Fruit fly (Drosophila melanogaster): ENCODE results near the gene CG7377.

CG7377 gene

dm6 chr3L:11586794-11587462, 2.6 kb upstream of the CG7377 start:
- TF ChIP-seq pad (GFP tag; optimal IDR thresholded peaks at IDR 0.05) (peak; percentile 85), CG5204 (GFP tag; optimal IDR thresholded peaks at IDR 0.05) (no peak), ovo (GFP tag; optimal IDR thresholded peaks at IDR 0.05) (peak; percentile 96)

DNA sequence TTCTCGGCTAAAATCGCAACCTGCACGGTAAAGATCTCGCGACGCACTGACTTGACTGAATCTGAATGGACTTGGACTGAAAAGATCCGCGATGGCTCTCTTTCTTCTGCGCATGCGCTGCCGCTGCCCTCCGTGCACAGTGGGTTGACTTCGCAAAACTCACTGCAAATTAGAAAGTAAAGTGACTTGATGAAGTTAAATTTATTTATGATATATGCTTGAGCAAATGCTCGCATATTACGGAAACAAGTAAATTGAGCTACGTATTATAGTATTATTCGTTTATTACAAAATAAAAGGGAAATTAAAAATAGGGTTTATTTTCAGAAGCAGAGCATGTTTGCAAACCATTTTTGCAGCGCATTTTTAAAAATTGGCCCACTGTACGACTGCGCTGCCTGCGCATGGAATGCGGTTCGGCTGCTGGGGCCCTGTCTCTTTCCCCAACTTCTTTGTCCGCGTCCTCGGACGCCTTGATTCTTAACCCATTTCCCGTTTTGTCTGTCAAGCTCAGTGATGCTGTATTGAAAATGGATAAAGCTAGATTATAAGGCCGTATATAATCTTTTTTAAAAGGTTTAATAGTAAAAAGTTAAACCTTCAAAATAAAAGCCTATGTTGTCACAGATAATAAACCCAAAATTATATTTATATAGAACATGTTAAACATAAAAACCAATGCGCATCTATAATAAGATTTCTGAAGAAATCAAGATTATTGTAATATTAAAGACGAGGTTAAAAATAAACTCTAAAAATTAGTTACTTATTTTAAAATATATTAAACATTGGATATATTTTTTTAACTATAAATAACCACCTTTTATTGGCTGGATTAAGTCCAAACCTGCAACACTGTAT, 1.5 kb upstream of the CG7377 start, which contains the start of gene rt:
rt (minus strand) TSS at position 51 of the 861 bp plus-strand sequence.
- TF ChIP-seq CG7045 (GFP tag; optimal IDR thresholded peaks at IDR 0.05) (peak; percentile 31), tj (GFP tag; optimal IDR thresholded peaks at IDR 0.05) (no peak), CG5204 (GFP tag; optimal IDR thresholded peaks at IDR 0.05) (no peak), pad (GFP tag; optimal IDR thresholded peaks at IDR 0.05) (peak; percentile 75), Hr96 (GFP tag; optimal IDR thresholded peaks at IDR 0.05) (peak; percentile 10)

DNA sequence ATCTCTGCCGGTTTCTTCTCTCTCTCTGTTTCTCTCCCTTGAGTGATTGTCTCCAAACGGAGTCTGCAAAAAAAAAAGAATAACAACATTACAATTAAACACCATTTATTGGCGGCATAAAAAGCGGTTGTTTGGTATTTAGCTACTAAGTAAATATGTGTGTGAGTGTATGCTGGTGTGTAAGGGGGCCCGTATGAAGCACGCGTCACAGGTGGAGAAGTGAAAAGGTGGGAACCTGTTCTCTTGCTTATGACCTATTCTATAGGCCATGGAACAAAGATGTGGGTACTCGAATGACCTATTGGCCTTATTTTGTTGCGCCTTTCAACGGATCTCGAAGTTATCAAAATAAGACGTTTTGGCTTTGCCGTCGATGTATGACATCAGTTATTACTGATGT, 901 bp upstream of the CG7377 start:
- TF ChIP-seq CG5204 (GFP tag; optimal IDR thresholded peaks at IDR 0.05) (no peak), CG14711 (tag; optimal IDR thresholded peaks at IDR 0.05) (no peak), toe (GFP tag; optimal IDR thresholded peaks at IDR 0.05) (no peak), CG11617 (GFP tag; optimal IDR thresholded peaks at IDR 0.05) (no peak), cic (GFP tag; optimal IDR thresholded peaks at IDR 0.05) (no peak), CG12768 (GFP tag; optimal IDR thresholded peaks at IDR 0.05) (no peak), kay (GFP tag; ENCODE audit: borderline replicate concordance) (no peak), Crg-1 (GFP tag; optimal IDR thresholded peaks at IDR 0.05) (no peak), Mnt (GFP tag; optimal IDR thresholded peaks at IDR 0.05) (no peak), cnc (optimal IDR thresholded peaks at IDR 0.05) (no peak), ovo (GFP tag; optimal IDR thresholded peaks at IDR 0.05) (no peak), bab1 (GFP tag; optimal IDR thresholded peaks at IDR 0.05) (no peak), tj (GFP tag; optimal IDR thresholded peaks at IDR 0.05) (no peak), CG7101 (tag; optimal IDR thresholded peaks at IDR 0.05) (no peak)

dm6 chr3L:11591131-11591530, 1.6 kb downstream of the CG7377 start, which contains the start of gene CG33268:
Gene CG33268 (minus strand): TSS chr3L:11591231.
- TF ChIP-seq CG7045 (GFP tag; optimal IDR thresholded peaks at IDR 0.05), result no peak
- no peak for TF ChIP-seq pad (GFP tag; optimal IDR thresholded peaks at IDR 0.05)
- TF ChIP-seq kay (GFP tag; ENCODE audit: borderline replicate concordance), result no peak
- no peak for TF ChIP-seq CG11617 (GFP tag; optimal IDR thresholded peaks at IDR 0.05)
- TF ChIP-seq CG1620 (GFP tag; optimal IDR thresholded peaks at IDR 0.05), result no peak
- no peak for TF ChIP-seq CG14711 (tag; optimal IDR thresholded peaks at IDR 0.05)
- TF ChIP-seq Hr96 (GFP tag; optimal IDR thresholded peaks at IDR 0.05), result no peak
- TF ChIP-seq cic (GFP tag; optimal IDR thresholded peaks at IDR 0.05), result no peak
- no peak for TF ChIP-seq tj (GFP tag; optimal IDR thresholded peaks at IDR 0.05)
- TF ChIP-seq CG12768 (GFP tag; optimal IDR thresholded peaks at IDR 0.05), result no peak
- TF ChIP-seq Clk (GFP tag; optimal IDR thresholded peaks at IDR 0.05), result no peak
- TF ChIP-seq CG7101 (tag; optimal IDR thresholded peaks at IDR 0.05), result no peak
- no peak for TF ChIP-seq Mnt (GFP tag; optimal IDR thresholded peaks at IDR 0.05)
- no peak for TF ChIP-seq CG33017 (tag; optimal IDR thresholded peaks at IDR 0.05)
- no peak for TF ChIP-seq bab1 (GFP tag; optimal IDR thresholded peaks at IDR 0.05)
- TF ChIP-seq toe (GFP tag; optimal IDR thresholded peaks at IDR 0.05), result no peak

DNA sequence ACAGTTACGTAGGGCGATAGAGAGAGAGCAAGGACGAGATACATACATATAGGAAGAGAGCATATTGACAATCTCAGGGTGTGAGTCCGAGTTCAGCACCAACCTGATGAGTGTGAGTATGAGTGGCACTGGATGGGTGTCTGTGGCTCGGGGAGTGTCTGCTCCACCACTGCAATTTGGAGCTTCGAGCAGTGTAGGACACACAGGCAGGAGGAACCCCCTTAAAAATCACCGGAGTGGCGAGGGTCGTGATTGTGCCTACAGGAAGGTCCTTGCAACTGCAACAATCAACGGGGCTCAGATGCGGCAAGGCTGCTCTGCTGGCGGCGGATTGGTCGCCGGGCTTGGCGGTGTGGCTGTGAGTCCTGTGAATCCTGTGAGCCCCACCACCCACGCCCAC, 2.3 kb downstream of the CG7377 start:
- TF ChIP-seq tj (GFP tag; optimal IDR thresholded peaks at IDR 0.05) (no peak), Crg-1 (GFP tag; optimal IDR thresholded peaks at IDR 0.05) (no peak), CG5204 (GFP tag; optimal IDR thresholded peaks at IDR 0.05) (no peak), pad (GFP tag; optimal IDR thresholded peaks at IDR 0.05) (no peak), CG12768 (GFP tag; optimal IDR thresholded peaks at IDR 0.05) (no peak), Mnt (GFP tag; optimal IDR thresholded peaks at IDR 0.05) (no peak), CG14711 (tag; optimal IDR thresholded peaks at IDR 0.05) (no peak), Clk (GFP tag; optimal IDR thresholded peaks at IDR 0.05) (no peak), CG7045 (GFP tag; optimal IDR thresholded peaks at IDR 0.05) (no peak), bab1 (GFP tag; optimal IDR thresholded peaks at IDR 0.05) (no peak), toe (GFP tag; optimal IDR thresholded peaks at IDR 0.05) (no peak), CG7101 (tag; optimal IDR thresholded peaks at IDR 0.05) (no peak), cic (GFP tag; optimal IDR thresholded peaks at IDR 0.05) (no peak), kay (GFP tag; ENCODE audit: borderline replicate concordance) (no peak)

dm6 chr3L:11593778-11594177, 4.3 kb downstream of the CG7377 start:
- peak; percentile 22 for TF ChIP-seq CG11617 (GFP tag; optimal IDR thresholded peaks at IDR 0.05)
- no peak for TF ChIP-seq Mnt (GFP tag; optimal IDR thresholded peaks at IDR 0.05)
- TF ChIP-seq CG14711 (tag; optimal IDR thresholded peaks at IDR 0.05), result peak; percentile 9
- no peak for TF ChIP-seq Clk (GFP tag; optimal IDR thresholded peaks at IDR 0.05)
- no peak for TF ChIP-seq CG1620 (GFP tag; optimal IDR thresholded peaks at IDR 0.05)
- TF ChIP-seq CG7045 (GFP tag; optimal IDR thresholded peaks at IDR 0.05), result peak; percentile 66
- peak; percentile 62 for TF ChIP-seq CG12768 (GFP tag; optimal IDR thresholded peaks at IDR 0.05)
- peak; percentile 35 for TF ChIP-seq CG7101 (tag; optimal IDR thresholded peaks at IDR 0.05)
- peak; percentile 81 for TF ChIP-seq CG33017 (tag; optimal IDR thresholded peaks at IDR 0.05)
- no peak for TF ChIP-seq bab1 (GFP tag; optimal IDR thresholded peaks at IDR 0.05)
- no peak for TF ChIP-seq kay (GFP tag; ENCODE audit: borderline replicate concordance)
- no peak for TF ChIP-seq pad (GFP tag; optimal IDR thresholded peaks at IDR 0.05)
- no peak for TF ChIP-seq Hr96 (GFP tag; optimal IDR thresholded peaks at IDR 0.05)
- no peak for TF ChIP-seq tj (GFP tag; optimal IDR thresholded peaks at IDR 0.05)
- no peak for TF ChIP-seq toe (GFP tag; optimal IDR thresholded peaks at IDR 0.05)
- no peak for TF ChIP-seq ovo (GFP tag; optimal IDR thresholded peaks at IDR 0.05)
- no peak for TF ChIP-seq CG5204 (GFP tag; optimal IDR thresholded peaks at IDR 0.05)

All from whole organism, adult.